Worm (Caenorhabditis elegans): ENCODE data around the gene srt-33.
A peak's percentile ranks its signal among the peaks of the same experiment; 100 is the strongest.

srt-33 gene

DNA sequence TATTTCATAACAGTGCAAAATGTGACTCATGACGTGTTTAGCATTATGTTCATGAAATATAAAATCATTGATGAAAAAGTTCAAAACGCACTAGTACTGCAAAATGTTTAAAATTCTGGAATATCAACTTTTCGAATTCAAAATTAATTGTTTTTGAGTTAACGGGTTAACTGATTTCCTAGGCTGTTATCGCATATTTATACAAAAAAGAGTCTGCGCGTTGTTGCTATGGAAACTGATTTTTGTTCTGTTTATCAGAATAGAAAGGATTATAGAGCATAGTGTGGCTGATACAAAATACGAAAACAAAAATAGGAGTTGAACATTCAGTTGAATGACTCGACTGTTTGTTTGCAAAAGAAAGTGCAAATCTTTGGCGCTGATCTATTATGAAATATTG is 37.9 kb upstream of the srt-33 start:
- TF ChIP-seq lin-11 (tag; optimal IDR thresholded peaks at IDR 0.05) (no peak), F13H6.1 (tag; optimal IDR thresholded peaks at IDR 0.05) (no peak), sma-9 (GFP tag; optimal IDR thresholded peaks at IDR 0.05) (no peak), sma-9 (tag; optimal IDR thresholded peaks at IDR 0.05) (no peak), mab-5 (tag; optimal IDR thresholded peaks at IDR 0.05) (no peak), nhr-23 (tag; optimal IDR thresholded peaks at IDR 0.05) (no peak), nhr-25 (tag; optimal IDR thresholded peaks at IDR 0.05) (no peak), ZK546.5 (tag; optimal IDR thresholded peaks at IDR 0.05) (no peak), crh-2 (tag; optimal IDR thresholded peaks at IDR 0.05) (no peak), unc-39 (tag; optimal IDR thresholded peaks at IDR 0.05) (no peak), C34F6.9 (tag; optimal IDR thresholded peaks at IDR 0.05) (no peak), ceh-16 (tag; optimal IDR thresholded peaks at IDR 0.05) (no peak), nhr-12 (tag; optimal IDR thresholded peaks at IDR 0.05) (no peak), skn-1 (tag; optimal IDR thresholded peaks at IDR 0.05) (no peak), unc-55 (GFP tag; optimal IDR thresholded peaks at IDR 0.05) (no peak), gmeb-1 (tag; optimal IDR thresholded peaks at IDR 0.05) (no peak), dmd-4 (tag; optimal IDR thresholded peaks at IDR 0.05) (no peak), ztf-11 (tag; optimal IDR thresholded peaks at IDR 0.05) (no peak), lsy-2 (tag; optimal IDR thresholded peaks at IDR 0.05) (no peak)

- TF ChIP-seq unc-55 (GFP tag; optimal IDR thresholded peaks at IDR 0.05) (peak; percentile 19), unc-39 (tag; optimal IDR thresholded peaks at IDR 0.05) (no peak), nhr-12 (tag; optimal IDR thresholded peaks at IDR 0.05) (no peak), nhr-129 (tag; optimal IDR thresholded peaks at IDR 0.05) (peak; percentile 40), C34F6.9 (tag; optimal IDR thresholded peaks at IDR 0.05) (peak; percentile 7), ztf-4 (tag; optimal IDR thresholded peaks at IDR 0.05) (no peak), nhr-6 (tag; optimal IDR thresholded peaks at IDR 0.05) (no peak)
Measured at ce11 chrV:14317204-14317603, 37.5 kb upstream of the srt-33 start.

DNA sequence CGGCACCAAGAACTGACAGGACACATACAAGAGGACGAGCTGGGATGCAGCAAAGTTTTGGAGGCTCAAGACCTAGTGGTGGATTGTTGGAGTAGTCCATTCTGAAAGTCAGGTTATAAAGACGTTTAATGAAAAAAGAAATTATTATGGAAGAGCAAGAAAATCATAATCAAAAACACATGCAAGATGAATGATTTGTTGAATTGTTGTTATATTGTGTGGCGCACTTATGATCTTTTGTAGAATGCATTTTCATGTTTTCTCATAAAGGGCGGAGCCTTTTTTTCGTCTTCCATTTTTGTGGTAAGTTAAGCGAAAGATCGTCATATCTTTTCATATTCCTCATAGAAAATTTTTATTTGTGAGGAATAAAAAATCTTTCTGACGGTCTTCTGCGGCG is 36.8 kb upstream of the srt-33 start, which contains the start of gene F47B8.2:
Gene F47B8.2, minus strand, starts transcription at position 101 of the 400 bp plus-strand sequence.
- TF ChIP-seq blmp-1 (tag; optimal IDR thresholded peaks at IDR 0.05; ENCODE audit: insufficient read depth) (no peak), ztf-4 (tag; optimal IDR thresholded peaks at IDR 0.05) (no peak), unc-39 (tag; optimal IDR thresholded peaks at IDR 0.05) (no peak), sma-9 (GFP tag; optimal IDR thresholded peaks at IDR 0.05) (no peak), sma-9 (tag; optimal IDR thresholded peaks at IDR 0.05) (no peak), dmd-4 (tag; optimal IDR thresholded peaks at IDR 0.05) (no peak), mab-5 (tag; optimal IDR thresholded peaks at IDR 0.05) (no peak), lsy-2 (tag; optimal IDR thresholded peaks at IDR 0.05) (no peak), R02D3.7 (tag; optimal IDR thresholded peaks at IDR 0.05) (no peak), elt-1 (tag; optimal IDR thresholded peaks at IDR 0.05) (no peak), zag-1 (tag; optimal IDR thresholded peaks at IDR 0.05) (no peak), Y55F3AM.14 (GFP tag; optimal IDR thresholded peaks at IDR 0.05) (no peak), nhr-77 (tag; optimal IDR thresholded peaks at IDR 0.05) (no peak), lin-39 (tag; optimal IDR thresholded peaks at IDR 0.05) (no peak), sem-4 (tag; optimal IDR thresholded peaks at IDR 0.05) (no peak), nhr-6 (tag; optimal IDR thresholded peaks at IDR 0.05) (no peak), gmeb-1 (tag; optimal IDR thresholded peaks at IDR 0.05) (no peak), nhr-129 (tag; optimal IDR thresholded peaks at IDR 0.05) (no peak), snpc-4 (tag; optimal IDR thresholded peaks at IDR 0.05) (no peak), alr-1 (tag; optimal IDR thresholded peaks at IDR 0.05) (no peak)

DNA sequence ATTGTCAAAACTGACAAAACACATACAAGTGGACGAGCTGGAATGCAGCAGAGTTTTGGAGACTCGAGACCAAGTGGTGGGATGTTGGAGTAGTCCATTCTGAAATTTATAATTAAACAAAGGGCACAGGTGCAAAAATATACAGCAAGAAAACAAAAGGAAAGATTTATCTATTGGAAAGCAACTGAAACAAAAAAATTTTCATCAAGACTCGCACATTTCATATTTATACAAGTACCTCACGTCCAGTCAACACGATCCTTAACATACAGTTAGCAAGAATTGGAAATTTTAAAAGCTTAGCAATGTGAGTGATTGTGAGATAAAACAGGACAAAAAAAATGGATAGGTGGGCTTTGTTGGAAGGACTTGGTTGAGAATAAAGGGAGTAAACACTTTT is 34.6 kb upstream of the srt-33 start, which contains the start of gene F47B8.1:
Gene F47B8.1, minus strand, starts transcription at position 101 of the 400 bp plus-strand sequence.
- TF ChIP-seq C34F6.9 (tag; optimal IDR thresholded peaks at IDR 0.05) (no peak), nhr-237 (tag; optimal IDR thresholded peaks at IDR 0.05) (no peak), alr-1 (tag; optimal IDR thresholded peaks at IDR 0.05) (no peak), lin-39 (tag; optimal IDR thresholded peaks at IDR 0.05) (no peak), ZK546.5 (tag; optimal IDR thresholded peaks at IDR 0.05) (no peak), unc-62 (GFP tag; optimal IDR thresholded peaks at IDR 0.05) (no peak), nhr-10 (tag; optimal IDR thresholded peaks at IDR 0.05) (no peak), ceh-82 (tag; optimal IDR thresholded peaks at IDR 0.05) (no peak), mdl-1 (tag; optimal IDR thresholded peaks at IDR 0.05) (no peak), R02D3.7 (tag; optimal IDR thresholded peaks at IDR 0.05) (no peak), nhr-23 (tag; optimal IDR thresholded peaks at IDR 0.05) (no peak), lsy-2 (tag; optimal IDR thresholded peaks at IDR 0.05) (no peak), nhr-6 (tag; optimal IDR thresholded peaks at IDR 0.05) (no peak), nhr-12 (tag; optimal IDR thresholded peaks at IDR 0.05) (no peak), sma-9 (GFP tag; optimal IDR thresholded peaks at IDR 0.05) (no peak), sma-9 (tag; optimal IDR thresholded peaks at IDR 0.05) (no peak)

All from whole organism, L2 larva.